Worm (Caenorhabditis elegans): Measurements from ENCODE around the gene twk-10.
A peak's percentile ranks its signal among the peaks of the same experiment; 100 is the strongest.

The twk-10 gene

ce11 chrV:6524757-6525156 lies 27.4 kb upstream of the twk-10 start, which contains the start of gene acs-1:
TSS of gene acs-1 (plus strand) at chrV:6524989.
- TF ChIP-seq hlh-17 (GFP tag; optimal IDR thresholded peaks at IDR 0.05; ENCODE audit: borderline replicate concordance) (no peak), elt-2 (tag; optimal IDR thresholded peaks at IDR 0.05) (peak; percentile 93), efl-1 (optimal IDR thresholded peaks at IDR 0.05) (no peak), efl-1 (GFP tag; optimal IDR thresholded peaks at IDR 0.05 in 1 of 2) (peak in 1 of 2 experiments; percentile 59), pqm-1 (tag; optimal IDR thresholded peaks at IDR 0.05) (peak; percentile 84), sptf-1 (tag; optimal IDR thresholded peaks at IDR 0.05) (no peak)

ce11 chrV:6533030-6533429 lies 19.1 kb upstream of the twk-10 start, which contains the start of gene hpo-26:
TSS of gene hpo-26 (minus strand) at chrV:6533060.
- TF ChIP-seq nhr-71 (tag; optimal IDR thresholded peaks at IDR 0.05) (peak; percentile 21), nhr-77 (tag; optimal IDR thresholded peaks at IDR 0.05) (peak; percentile 81), lin-14 (GFP tag; optimal IDR thresholded peaks at IDR 0.05) (peak; percentile 15), nhr-84 (tag; optimal IDR thresholded peaks at IDR 0.05) (no peak), ceh-82 (tag; optimal IDR thresholded peaks at IDR 0.05) (peak in 1 of 3 experiments; percentile 12), C04F5.9 (tag; optimal IDR thresholded peaks at IDR 0.05) (no peak), lsy-2 (tag; optimal IDR thresholded peaks at IDR 0.05) (peak in 1 of 2 experiments; percentile 9), irx-1 (tag; optimal IDR thresholded peaks at IDR 0.05) (no peak), unc-62 (GFP tag; optimal IDR thresholded peaks at IDR 0.05) (no peak), nhr-76 (tag; optimal IDR thresholded peaks at IDR 0.05) (no peak), lin-13 (GFP tag; optimal IDR thresholded peaks at IDR 0.05) (no peak)

- TF ChIP-seq rnt-1 (tag; optimal IDR thresholded peaks at IDR 0.05) (peak; percentile 30), skn-1 (tag; optimal IDR thresholded peaks at IDR 0.05) (no peak), blmp-1 (tag; optimal IDR thresholded peaks at IDR 0.05) (peak; percentile 4), nhr-47 (tag; optimal IDR thresholded peaks at IDR 0.05) (no peak), lin-14 (GFP tag; optimal IDR thresholded peaks at IDR 0.05) (peak; percentile 71), aly-2 (tag; optimal IDR thresholded peaks at IDR 0.05) (no peak), efl-1 (optimal IDR thresholded peaks at IDR 0.05) (no peak), efl-1 (GFP tag; optimal IDR thresholded peaks at IDR 0.05 in 1 of 2) (peak in 1 of 2 experiments; percentile 74), ceh-82 (tag; optimal IDR thresholded peaks at IDR 0.05) (peak in 1 of 3 experiments; percentile 19), dsc-1 (tag; optimal IDR thresholded peaks at IDR 0.05) (peak; percentile 28), nhr-71 (tag; optimal IDR thresholded peaks at IDR 0.05) (peak; percentile 22), snu-23 (GFP tag; optimal IDR thresholded peaks at IDR 0.05) (peak; percentile 11), swsn-7 (tag; optimal IDR thresholded peaks at IDR 0.05) (no peak), lsy-2 (tag; optimal IDR thresholded peaks at IDR 0.05) (peak in 1 of 2 experiments; percentile 48)
These were observed 13.8 kb upstream of the twk-10 start for ce11 chrV:6538323-6538722.

ce11 chrV:6541875-6542274 lies 10.3 kb upstream of the twk-10 start:
- TF ChIP-seq hlh-17 (GFP tag; optimal IDR thresholded peaks at IDR 0.05; ENCODE audit: borderline replicate concordance) (no peak), mep-1 (tag; optimal IDR thresholded peaks at IDR 0.05) (peak; percentile 11), nhr-20 (tag; optimal IDR thresholded peaks at IDR 0.05) (peak; percentile 49), dpl-1 (GFP tag; optimal IDR thresholded peaks at IDR 0.05) (peak in 1 of 3 experiments; percentile 12), nhr-12 (tag; optimal IDR thresholded peaks at IDR 0.05) (no peak), efl-1 (optimal IDR thresholded peaks at IDR 0.05) (no peak), efl-1 (GFP tag; optimal IDR thresholded peaks at IDR 0.05 in 1 of 2) (peak in 1 of 2 experiments; percentile 77), pax-3 (tag; optimal IDR thresholded peaks at IDR 0.05) (no peak), nhr-90 (tag; optimal IDR thresholded peaks at IDR 0.05; ENCODE audit: poor library complexity) (peak; percentile 4), ceh-90 (tag; optimal IDR thresholded peaks at IDR 0.05) (no peak), nhr-11 (tag; optimal IDR thresholded peaks at IDR 0.05) (no peak), lsy-2 (tag; optimal IDR thresholded peaks at IDR 0.05) (peak in 1 of 2 experiments; percentile 38), mdl-1 (tag; optimal IDR thresholded peaks at IDR 0.05) (peak in 1 of 2 experiments; percentile 22), blmp-1 (tag; optimal IDR thresholded peaks at IDR 0.05) (peak; percentile 63), lin-14 (GFP tag; optimal IDR thresholded peaks at IDR 0.05) (peak; percentile 80), skn-1 (tag; optimal IDR thresholded peaks at IDR 0.05) (peak; percentile 44), nhr-71 (tag; optimal IDR thresholded peaks at IDR 0.05) (peak; percentile 32), unc-130 (tag; optimal IDR thresholded peaks at IDR 0.05) (no peak), sptf-1 (tag; optimal IDR thresholded peaks at IDR 0.05) (no peak), hlh-4 (tag; optimal IDR thresholded peaks at IDR 0.05) (no peak), unc-98 (GFP tag; IDR thresholded peaks at IDR 0.05) (no peak), ceh-88 (GFP tag; IDR thresholded peaks at IDR 0.05) (no peak), pag-3 (tag; optimal IDR thresholded peaks at IDR 0.05; ENCODE audit: borderline replicate concordance, insufficient read depth) (no peak), elt-2 (tag; optimal IDR thresholded peaks at IDR 0.05) (no peak), fos-1 (tag; optimal IDR thresholded peaks at IDR 0.05) (no peak), Y116A8C.19 (tag; optimal IDR thresholded peaks at IDR 0.05; ENCODE audit: borderline replicate concordance) (no peak), nhr-47 (tag; optimal IDR thresholded peaks at IDR 0.05) (no peak), C16A3.4 (tag; optimal IDR thresholded peaks at IDR 0.05) (peak; percentile 2), snu-23 (GFP tag; optimal IDR thresholded peaks at IDR 0.05) (peak; percentile 47), zag-1 (tag; optimal IDR thresholded peaks at IDR 0.05) (no peak), elt-3 (tag; optimal IDR thresholded peaks at IDR 0.05) (peak in 1 of 6 experiments; percentile 48)

All from whole organism, L1 larva.